Worm (Caenorhabditis elegans) whole organism, L4/young adult: ENCODE data around the gene rpn-13.

Experiments used
- W03F9.2 ChIP-seq: fragments of 150-350 bp; optimal IDR thresholded peaks from 2 replicates; lab custom pipeline; 2014; ENCODE audit warnings: missing biosample characterization, missing genetic modification characterization
- him-1 ChIP-seq: sonication (generic microtip); optimal IDR thresholded peaks from 2 replicates; lab custom pipeline; 2016; ENCODE audit warnings: missing genotype, missing genetic modification reagents, missing genetic modification characterization, missing compliant biosample characterization

DNA sequence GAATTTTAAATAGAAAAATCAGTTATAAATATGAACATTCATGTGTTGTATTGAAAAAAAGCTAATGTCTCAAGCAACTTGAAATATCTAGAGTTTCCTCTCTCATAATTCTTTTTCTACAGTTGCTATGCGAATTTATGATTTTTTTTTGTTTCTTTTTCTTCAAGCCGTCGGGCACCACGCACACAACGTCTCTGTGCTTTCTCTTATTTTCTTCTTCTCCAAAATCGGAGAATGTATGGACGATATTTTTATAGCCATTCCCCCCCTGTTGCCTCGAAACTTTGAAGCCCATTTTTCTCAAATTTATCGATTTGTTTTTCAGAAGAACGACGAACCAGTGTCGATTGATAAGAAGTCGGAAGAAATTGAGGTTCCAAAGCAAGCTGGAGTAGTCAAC is 15.0 kb upstream of the rpn-13 start:
- no peak for TF ChIP-seq W03F9.2 (tag; lab: Kevin White, UChicago)
- TF ChIP-seq him-1 = no peak
